Worm (Caenorhabditis elegans) whole organism, midembryonic: Measurements from ENCODE around the gene sam-4.

Experiments
- T22C8.4 ChIP-seq: fragments of 200-800 bp; sonication (Bioruptor generic); IDR thresholded peaks from 2 replicates; pipeline ENCODE4 v1.3.6; 2022; ENCODE audit warnings: missing genetic modification characterization, missing compliant biosample characterization
- cog-1 ChIP-seq: sonication (generic microtip); optimal IDR thresholded peaks from 2 replicates; lab custom pipeline; 2016; ENCODE audit warnings: missing genetic modification characterization, missing compliant biosample characterization
- flt-1 ChIP-seq: fragments of 200-800 bp; sonication (Bioruptor generic); IDR thresholded peaks from 2 replicates; pipeline ENCODE4 v1.3.6; 2022; ENCODE audit warnings: missing genetic modification characterization, missing compliant biosample characterization
- klf-2 ChIP-seq: fragments of 200-800 bp; sonication (Bioruptor generic); conservative IDR thresholded peaks from 2 replicates; pipeline ENCODE4 v1.3.6; 2022; ENCODE audit warnings: missing genetic modification reagents, missing genetic modification characterization, missing compliant biosample characterization
- med-1 ChIP-seq: sonication (generic microtip); optimal IDR thresholded peaks from 2 replicates; lab custom pipeline; 2017; ENCODE audit warnings: missing genetic modification characterization, mild to moderate bottlenecking, missing compliant biosample characterization, antibody characterized with exemption, missing genetic modification reagents; ENCODE audit not compliant: insufficient read depth
- tab-1 ChIP-seq: fragments of 200-800 bp; sonication (Bioruptor generic); IDR thresholded peaks from 2 replicates; pipeline ENCODE4 v1.3.6; 2022; ENCODE audit warnings: missing genetic modification characterization, missing compliant biosample characterization
- ztf-23 ChIP-seq: fragments of 200-800 bp; sonication (Bioruptor generic); IDR thresholded peaks from 2 replicates; pipeline ENCODE4 v1.3.6; 2022; ENCODE audit warnings: missing genetic modification reagents, missing genetic modification characterization, missing compliant biosample characterization
- ztf-29 ChIP-seq: fragments of 200-800 bp; sonication (Bioruptor generic); IDR thresholded peaks from 2 replicates; pipeline ENCODE4 v1.3.6; 2022; ENCODE audit warnings: missing genetic modification reagents, missing genetic modification characterization, missing compliant biosample characterization

ce11 chrII:5628326-5628818 is 20.7 kb downstream of the sam-4 start, which contains the start of gene F59E12.15:
- TF ChIP-seq cog-1 (tag; lab: Kevin White, UChicago) (no peak), klf-2 (GFP tag; lab: Robert Waterston, UW) (no peak), tab-1 (GFP tag; lab: Robert Waterston, UW) (no peak), ztf-23 (GFP tag; lab: Robert Waterston, UW) (no peak), T22C8.4 (GFP tag; lab: Robert Waterston, UW) (no peak), ztf-29 (no peak), flt-1 (no peak), med-1 (no peak)
